Fruit fly (Drosophila melanogaster): ENCODE data around the gene eIF3g1.

The eIF3g1 gene

DNA sequence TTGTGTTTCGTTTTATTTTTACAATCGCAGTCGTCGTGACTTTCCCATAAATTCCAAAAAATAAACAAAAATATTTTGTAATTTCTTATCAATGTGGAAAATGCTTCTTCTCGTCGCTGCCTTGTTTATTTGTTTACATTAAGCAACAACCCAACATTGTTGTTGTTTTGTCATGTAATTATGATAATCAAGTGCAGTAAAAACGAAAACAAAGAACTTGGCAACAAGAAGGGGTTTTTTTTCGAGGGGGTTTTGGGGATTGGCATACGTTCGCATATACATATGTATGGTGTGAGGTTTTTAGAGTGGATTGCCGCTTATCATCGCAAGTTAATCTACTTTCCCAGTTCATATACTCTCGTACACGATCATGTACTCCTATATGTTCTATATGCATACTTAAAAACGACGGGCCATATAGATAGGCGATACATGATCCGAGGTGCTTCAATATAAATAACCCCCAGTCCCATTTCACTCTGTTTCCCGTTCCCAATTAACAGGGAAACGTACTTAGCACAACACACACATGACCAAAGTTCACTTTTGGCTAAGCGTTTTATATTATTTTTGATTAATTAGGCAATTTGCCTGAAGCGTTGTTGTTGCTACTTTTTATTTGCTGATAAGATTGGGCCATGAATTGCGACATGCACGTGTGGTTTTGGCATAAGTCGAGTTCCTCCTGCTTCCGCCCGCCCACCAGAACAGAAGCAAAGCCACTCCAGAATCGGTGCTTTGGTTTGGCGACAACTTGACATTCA, 43.6 kb upstream of the eIF3g1 start (continued):
- TF ChIP-seq CG10543 (GFP tag; optimal IDR thresholded peaks at IDR 0.05), result peak; percentile 16
- TF ChIP-seq bsh (GFP tag; optimal IDR thresholded peaks at IDR 0.05), result peak in 1 of 2 experiments; percentile 37
- peak; percentile 27 for TF ChIP-seq CG4707 (GFP tag; optimal IDR thresholded peaks at IDR 0.05)
- peak; percentile 29 for TF ChIP-seq CG5180 (GFP tag; optimal IDR thresholded peaks at IDR 0.05)
- peak; percentile 23 for TF ChIP-seq Blimp-1 (GFP tag; optimal IDR thresholded peaks at IDR 0.05)
- TF ChIP-seq mirr (GFP tag; optimal IDR thresholded peaks at IDR 0.05), result peak; percentile 24
- peak; percentile 18 for TF ChIP-seq odd (GFP tag; optimal IDR thresholded peaks at IDR 0.05)
- TF ChIP-seq nerfin-1 (tag; optimal IDR thresholded peaks at IDR 0.05), result no peak
- TF ChIP-seq Sry-β (GFP tag; optimal IDR thresholded peaks at IDR 0.05), result peak; percentile 5
- no peak for TF ChIP-seq Taf1 (GFP tag; IDR thresholded peaks at IDR 0.05)
- peak; percentile 23 for TF ChIP-seq CG11723 (GFP tag; optimal IDR thresholded peaks at IDR 0.05)
- peak; percentile 12 for TF ChIP-seq CG12299 (tag; optimal IDR thresholded peaks at IDR 0.05)
- peak; percentile 70 for TF ChIP-seq CG17385 (GFP tag; optimal IDR thresholded peaks at IDR 0.05)

DNA sequence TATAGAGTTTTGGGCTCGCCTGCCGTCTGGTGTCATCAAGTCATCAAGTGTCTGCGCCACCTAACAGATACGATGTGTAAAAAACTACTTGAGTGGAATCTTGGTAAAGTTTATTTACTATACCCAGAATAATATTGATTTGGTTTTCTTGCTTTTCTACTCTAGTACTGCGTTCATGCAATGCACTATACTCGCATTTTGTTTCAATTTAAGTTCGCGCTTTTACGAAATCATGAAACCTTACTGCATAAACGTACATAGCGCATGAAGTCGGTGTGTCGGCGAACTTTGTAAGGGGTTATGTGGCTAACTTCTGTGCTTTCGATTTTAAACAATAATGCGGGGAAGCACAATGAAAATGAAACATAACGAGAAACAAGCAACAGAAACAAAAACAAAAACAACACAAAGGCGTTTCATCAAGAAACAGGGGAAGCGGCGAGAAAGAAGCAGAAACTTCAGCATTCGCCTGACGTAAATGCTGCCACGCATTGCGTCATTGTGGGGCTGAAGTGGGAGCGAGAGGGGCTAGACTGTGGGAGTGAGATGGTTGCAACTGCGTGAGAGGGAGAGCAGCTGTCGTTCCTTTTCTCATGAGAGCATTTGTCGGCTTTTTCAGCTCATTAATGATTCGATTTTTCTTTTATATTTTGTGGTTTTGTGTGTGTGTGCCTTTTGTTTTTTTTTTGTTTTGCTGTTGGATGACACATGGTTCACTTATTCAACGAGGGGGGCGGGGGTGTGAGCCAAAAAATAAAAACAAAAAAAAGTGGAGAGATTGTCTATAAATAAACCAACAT, 42.2 kb upstream of the eIF3g1 start:
- TF ChIP-seq CG1792 (GFP tag; optimal IDR thresholded peaks at IDR 0.05), result no peak
- peak; percentile 46 for TF ChIP-seq cg (GFP tag; optimal IDR thresholded peaks at IDR 0.05)
- no peak for TF ChIP-seq kah (GFP tag; optimal IDR thresholded peaks at IDR 0.05)
- TF ChIP-seq Trl (optimal IDR thresholded peaks at IDR 0.05), result peak; percentile 75 to 86
- TF ChIP-seq Trl (GFP tag; optimal IDR thresholded peaks at IDR 0.05), result no peak
- TF ChIP-seq eve (GFP tag; optimal IDR thresholded peaks at IDR 0.05), result peak in 1 of 2 experiments; percentile 52
- TF ChIP-seq CG17385 (GFP tag; optimal IDR thresholded peaks at IDR 0.05), result peak; percentile 85
- TF ChIP-seq CG1603 (tag; optimal IDR thresholded peaks at IDR 0.05), result no peak
- TF ChIP-seq CG10543 (GFP tag; optimal IDR thresholded peaks at IDR 0.05), result peak; percentile 16
- TF ChIP-seq CG2199 (GFP tag; IDR thresholded peaks at IDR 0.05), result peak; percentile 57; the same call in 1 of the 3 replicates
- peak; percentile 44; the same call in 1 of the 2 replicates for TF ChIP-seq slbo (GFP tag; IDR thresholded peaks at IDR 0.05)
- peak; percentile 32 for TF ChIP-seq CG3163 (GFP tag; optimal IDR thresholded peaks at IDR 0.05)
- peak; percentile 73; the same call in 1 of the 2 replicates for TF ChIP-seq crol (GFP tag; IDR thresholded peaks at IDR 0.05)
- TF ChIP-seq Hr39 (optimal IDR thresholded peaks at IDR 0.05), result no peak
- TF ChIP-seq Nf-YA (GFP tag; IDR thresholded peaks at IDR 0.05), result no peak
- TF ChIP-seq chinmo (GFP tag; IDR thresholded peaks at IDR 0.05; ENCODE audit: partially characterized antibody), result peak; percentile 93; the same call in 3 of the 4 replicates
- peak; percentile 54 for TF ChIP-seq CG8478 (optimal IDR thresholded peaks at IDR 0.05)
- no peak for TF ChIP-seq grau (tag; optimal IDR thresholded peaks at IDR 0.05)
- TF ChIP-seq sim (GFP tag; IDR thresholded peaks at IDR 0.05), result no peak
- TF ChIP-seq CG4820 (GFP tag; optimal IDR thresholded peaks at IDR 0.05), result peak; percentile 80
- TF ChIP-seq tap (tag; optimal IDR thresholded peaks at IDR 0.05), result no peak
- no peak for TF ChIP-seq inv (GFP tag; IDR thresholded peaks at IDR 0.05; ENCODE audit: partially characterized antibody)
- no peak for TF ChIP-seq CG10209 (GFP tag; optimal IDR thresholded peaks at IDR 0.05)
- 0 out of 2 replicates have a peak, but pooled peaks have one; percentile 56 for TF ChIP-seq CG10321 (GFP tag; IDR thresholded peaks at IDR 0.05)
- no peak for TF ChIP-seq Max (GFP tag; optimal IDR thresholded peaks at IDR 0.05)
- no peak for TF ChIP-seq CG6765 (GFP tag; optimal IDR thresholded peaks at IDR 0.05)
- no peak for TF ChIP-seq eyg (GFP tag; optimal IDR thresholded peaks at IDR 0.05)
- peak; percentile 41; the same call in 1 of the 3 replicates for TF ChIP-seq CG34224 (GFP tag; IDR thresholded peaks at IDR 0.05; ENCODE audit: partially characterized antibody)
- 0 out of 3 replicates have a peak, but pooled peaks have one; percentile 13 for TF ChIP-seq CG17361 (GFP tag; IDR thresholded peaks at IDR 0.05)
- peak; percentile 84; the same call in 2 of the 3 replicates for TF ChIP-seq CG6175 (GFP tag; IDR thresholded peaks at IDR 0.05)
- peak; percentile 24 for TF ChIP-seq sens (GFP tag)
- TF ChIP-seq Drgx (GFP tag; IDR thresholded peaks at IDR 0.05), result peak; percentile 71
- TF ChIP-seq CG12769 (tag; optimal IDR thresholded peaks at IDR 0.05), result peak; percentile 55
- TF ChIP-seq tio (GFP tag; optimal IDR thresholded peaks at IDR 0.05), result no peak
- TF ChIP-seq stc (GFP tag; IDR thresholded peaks at IDR 0.05), result no peak
- no peak for TF ChIP-seq Ada2b (GFP tag; IDR thresholded peaks at IDR 0.05)
